Worm (Caenorhabditis elegans) whole organism, midembryonic: ENCODE measurements around the gene F38H4.6.

Source experiments
- T22C8.4 ChIP-seq: fragments of 200-800 bp; sonication (Bioruptor generic); IDR thresholded peaks from 2 replicates; pipeline ENCODE4 v1.3.6; 2022; ENCODE audit warnings: missing genetic modification characterization, missing compliant biosample characterization
- cog-1 ChIP-seq: sonication (generic microtip); optimal IDR thresholded peaks from 2 replicates; lab custom pipeline; 2016; ENCODE audit warnings: missing genetic modification characterization, missing compliant biosample characterization
- flt-1 ChIP-seq: fragments of 200-800 bp; sonication (Bioruptor generic); IDR thresholded peaks from 2 replicates; pipeline ENCODE4 v1.3.6; 2022; ENCODE audit warnings: missing genetic modification characterization, missing compliant biosample characterization
- klf-2 ChIP-seq: fragments of 200-800 bp; sonication (Bioruptor generic); conservative IDR thresholded peaks from 2 replicates; pipeline ENCODE4 v1.3.6; 2022; ENCODE audit warnings: missing genetic modification reagents, missing genetic modification characterization, missing compliant biosample characterization
- med-1 ChIP-seq: sonication (generic microtip); optimal IDR thresholded peaks from 2 replicates; lab custom pipeline; 2017; ENCODE audit warnings: missing genetic modification characterization, mild to moderate bottlenecking, missing compliant biosample characterization, antibody characterized with exemption, missing genetic modification reagents; ENCODE audit not compliant: insufficient read depth
- ref-1 ChIP-seq: fragments of 200-800 bp; sonication (Bioruptor generic); conservative IDR thresholded peaks from 2 replicates; pipeline ENCODE4 v1.3.6; 2022; ENCODE audit warnings: missing genetic modification reagents, missing genetic modification characterization, missing compliant biosample characterization
- tab-1 ChIP-seq: fragments of 200-800 bp; sonication (Bioruptor generic); IDR thresholded peaks from 2 replicates; pipeline ENCODE4 v1.3.6; 2022; ENCODE audit warnings: missing genetic modification characterization, missing compliant biosample characterization
- ztf-23 ChIP-seq: fragments of 200-800 bp; sonication (Bioruptor generic); IDR thresholded peaks from 2 replicates; pipeline ENCODE4 v1.3.6; 2022; ENCODE audit warnings: missing genetic modification reagents, missing genetic modification characterization, missing compliant biosample characterization
- ztf-29 ChIP-seq: fragments of 200-800 bp; sonication (Bioruptor generic); IDR thresholded peaks from 2 replicates; pipeline ENCODE4 v1.3.6; 2022; ENCODE audit warnings: missing genetic modification reagents, missing genetic modification characterization, missing compliant biosample characterization

The F38H4.6 gene

DNA sequence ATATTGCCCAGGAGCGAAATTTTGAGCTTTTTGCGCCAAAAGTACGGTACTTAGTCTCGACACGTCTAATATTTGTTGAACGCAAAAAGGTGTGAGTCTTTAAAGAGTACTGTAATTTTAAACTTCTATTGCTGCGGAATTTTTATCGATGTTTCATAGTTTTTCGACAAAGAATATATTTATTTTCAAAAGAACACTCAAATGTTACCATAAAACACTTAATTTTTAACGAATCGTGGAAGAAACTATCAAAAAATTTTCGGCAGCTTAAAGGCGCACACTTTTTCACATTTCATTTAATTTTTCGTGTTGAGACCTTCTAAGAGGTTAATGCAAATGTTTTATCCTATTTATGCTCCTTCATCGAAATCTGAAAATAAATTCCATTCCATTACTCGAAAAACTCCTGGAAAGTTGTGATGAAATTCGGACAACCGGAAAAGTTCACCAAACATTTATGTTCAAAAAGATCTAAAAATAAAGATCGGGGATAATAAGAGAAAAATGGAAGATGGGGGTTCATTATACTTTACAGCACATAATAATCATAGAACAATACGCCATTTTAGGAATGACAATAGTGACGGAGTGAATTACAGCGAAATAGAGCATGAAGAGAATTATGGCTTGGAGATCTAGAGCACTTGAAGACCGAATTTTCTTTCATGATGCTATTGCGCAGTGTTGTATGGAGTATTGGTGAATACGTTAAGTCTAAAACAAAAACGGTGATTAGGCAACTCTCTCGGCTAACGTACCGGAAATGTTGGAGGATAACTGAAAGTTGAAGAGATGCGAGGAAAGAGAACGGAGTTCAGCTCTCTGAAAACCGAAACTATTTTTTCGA, 27.4 kb downstream of the F38H4.6 start:
- no peak for TF ChIP-seq flt-1
- TF ChIP-seq med-1 (GFP tag; lab: Kevin White, UChicago): no peak
- TF ChIP-seq ref-1 (GFP tag; lab: Robert Waterston, UW): no peak
- no peak for TF ChIP-seq ztf-23 (GFP tag; lab: Robert Waterston, UW)
- no peak for TF ChIP-seq klf-2
- TF ChIP-seq ztf-29 (GFP tag; lab: Robert Waterston, UW): no peak
- no peak for TF ChIP-seq tab-1 (GFP tag; lab: Robert Waterston, UW)

DNA sequence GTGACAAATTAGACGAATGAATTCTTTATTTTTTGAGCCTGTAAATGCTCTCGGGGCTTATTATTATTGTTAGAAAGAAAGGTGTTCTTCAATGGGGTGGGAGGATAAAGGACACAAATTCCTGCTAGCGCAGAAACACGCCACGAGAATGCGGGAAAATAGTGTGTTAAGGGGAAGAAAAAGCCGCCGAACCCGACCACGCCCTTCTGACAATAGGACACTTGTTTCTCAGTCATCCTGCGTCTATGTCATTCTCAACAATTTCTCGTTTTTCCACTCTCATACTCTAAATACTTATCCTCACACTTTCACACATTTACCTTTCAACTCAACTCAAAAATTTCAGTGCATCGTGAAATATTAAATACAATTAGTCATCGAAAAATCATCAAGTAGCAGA, 33.8 kb downstream of the F38H4.6 start, which contains the start of gene M117.1:
Gene M117.1, plus strand, starts transcription at position 347 of the 400 bp plus-strand sequence.
- TF ChIP-seq T22C8.4 (GFP tag; lab: Robert Waterston, UW) (no peak), ztf-23 (GFP tag; lab: Robert Waterston, UW) (no peak), ref-1 (GFP tag; lab: Robert Waterston, UW) (no peak), ztf-29 (GFP tag; lab: Robert Waterston, UW) (no peak), flt-1 (no peak)

DNA sequence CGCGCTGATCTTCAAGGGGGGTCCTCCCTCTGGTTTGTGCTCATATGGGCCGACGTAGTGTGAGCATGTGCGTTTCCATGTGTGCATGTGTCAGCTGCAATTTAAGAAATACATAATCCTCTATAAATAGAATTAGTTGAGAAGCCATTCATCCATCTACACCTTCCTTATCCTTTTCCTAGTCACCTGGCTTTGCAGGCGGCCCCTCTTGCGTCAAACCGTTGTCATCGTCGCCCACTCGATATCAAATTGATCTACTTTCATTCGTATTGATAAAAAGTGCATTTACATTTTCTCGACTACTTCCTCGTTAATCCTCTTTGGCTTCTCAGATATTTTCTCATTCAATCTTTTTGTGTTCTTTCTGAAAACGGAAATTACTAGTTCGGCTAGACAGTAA, 35.7 kb downstream of the F38H4.6 start:
- TF ChIP-seq ref-1 (GFP tag; lab: Robert Waterston, UW) (no peak), med-1 (GFP tag; lab: Kevin White, UChicago) (no peak), ztf-23 (GFP tag; lab: Robert Waterston, UW) (no peak), tab-1 (GFP tag; lab: Robert Waterston, UW) (no peak)

DNA sequence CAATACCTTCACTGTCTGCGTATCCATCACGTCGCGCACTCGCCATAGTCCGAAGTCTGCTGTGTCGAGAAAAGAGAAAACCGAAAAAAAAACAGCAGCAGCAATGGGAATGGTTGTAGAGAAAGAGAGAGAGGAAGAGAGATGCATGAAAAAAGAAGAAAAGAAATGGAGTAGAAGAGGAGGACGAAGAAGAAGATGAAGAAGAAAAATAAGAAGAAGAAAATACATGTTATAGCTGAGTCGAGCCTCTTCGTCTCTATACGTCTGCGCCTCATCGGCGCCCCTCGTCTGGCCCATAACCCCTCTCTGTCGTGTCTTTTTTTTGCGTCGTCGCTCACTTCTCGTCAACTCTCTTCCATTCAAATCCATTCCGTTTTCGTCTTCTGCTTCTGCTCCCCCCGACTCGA, 38.0 kb downstream of the F38H4.6 start:
- no peak for TF ChIP-seq ztf-23 (GFP tag; lab: Robert Waterston, UW)
- no peak for TF ChIP-seq klf-2
- TF ChIP-seq flt-1: 0 out of 2 replicates have a peak, but pooled peaks have one; percentile 10
- peak; percentile 31 for TF ChIP-seq cog-1 (tag; lab: Kevin White, UChicago)
- no peak for TF ChIP-seq T22C8.4 (GFP tag; lab: Robert Waterston, UW)
- TF ChIP-seq tab-1 (GFP tag; lab: Robert Waterston, UW): no peak
- TF ChIP-seq ref-1 (GFP tag; lab: Robert Waterston, UW): no peak
- no peak for TF ChIP-seq med-1 (GFP tag; lab: Kevin White, UChicago)
- TF ChIP-seq ztf-29 (GFP tag; lab: Robert Waterston, UW): no peak

DNA sequence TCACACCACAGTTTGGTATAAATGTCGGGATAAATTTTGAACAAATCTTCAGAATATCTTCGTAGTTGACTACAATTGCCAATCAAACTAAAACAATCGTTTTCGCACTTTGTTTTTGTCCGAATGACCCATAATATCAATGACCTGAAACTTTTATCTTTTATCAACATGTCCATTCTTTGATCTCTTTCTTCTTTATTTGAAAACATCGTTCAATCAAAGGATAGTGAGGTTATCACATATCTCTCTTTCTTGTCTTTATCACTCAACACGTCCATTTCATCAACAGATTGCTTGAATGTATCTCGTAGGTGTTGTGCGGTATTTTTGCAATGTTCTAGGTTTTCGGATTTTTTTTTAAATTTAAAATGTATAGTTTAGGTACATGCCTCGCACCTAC, 38.6 kb downstream of the F38H4.6 start:
- TF ChIP-seq cog-1 (tag; lab: Kevin White, UChicago) (no peak), tab-1 (GFP tag; lab: Robert Waterston, UW) (no peak), klf-2 (no peak), ref-1 (GFP tag; lab: Robert Waterston, UW) (no peak), ztf-23 (GFP tag; lab: Robert Waterston, UW) (no peak)

DNA sequence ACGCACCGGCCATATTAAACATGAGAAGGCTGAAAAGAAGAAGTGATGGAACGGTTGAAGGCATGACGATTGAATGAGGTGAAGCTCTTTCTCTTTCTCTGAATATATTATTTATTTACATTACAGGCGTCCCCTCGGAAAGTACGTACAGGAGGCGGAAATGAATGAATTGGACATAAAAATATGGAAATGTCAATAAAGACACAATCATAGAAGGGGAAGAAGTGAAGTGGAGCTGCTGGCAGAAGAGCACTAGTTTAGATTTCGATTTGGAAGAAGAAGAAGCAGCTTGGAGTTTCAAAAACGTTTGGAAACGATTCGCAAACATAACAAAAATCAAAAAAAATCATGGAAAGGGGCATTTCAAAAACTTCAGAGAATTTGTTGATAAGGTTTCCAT, 43.6 kb downstream of the F38H4.6 start, which contains the start of gene H01G02.1:
Gene H01G02.1, minus strand, starts transcription at position 101 of the 400 bp plus-strand sequence.
- no peak for TF ChIP-seq ref-1 (GFP tag; lab: Robert Waterston, UW)
- no peak for TF ChIP-seq T22C8.4 (GFP tag; lab: Robert Waterston, UW)
- no peak for TF ChIP-seq cog-1 (tag; lab: Kevin White, UChicago)
- TF ChIP-seq ztf-23 (GFP tag; lab: Robert Waterston, UW): no peak
- TF ChIP-seq klf-2: no peak
- no peak for TF ChIP-seq med-1 (GFP tag; lab: Kevin White, UChicago)
- no peak for TF ChIP-seq flt-1
- no peak for TF ChIP-seq ztf-29 (GFP tag; lab: Robert Waterston, UW)
- no peak for TF ChIP-seq tab-1 (GFP tag; lab: Robert Waterston, UW)

DNA sequence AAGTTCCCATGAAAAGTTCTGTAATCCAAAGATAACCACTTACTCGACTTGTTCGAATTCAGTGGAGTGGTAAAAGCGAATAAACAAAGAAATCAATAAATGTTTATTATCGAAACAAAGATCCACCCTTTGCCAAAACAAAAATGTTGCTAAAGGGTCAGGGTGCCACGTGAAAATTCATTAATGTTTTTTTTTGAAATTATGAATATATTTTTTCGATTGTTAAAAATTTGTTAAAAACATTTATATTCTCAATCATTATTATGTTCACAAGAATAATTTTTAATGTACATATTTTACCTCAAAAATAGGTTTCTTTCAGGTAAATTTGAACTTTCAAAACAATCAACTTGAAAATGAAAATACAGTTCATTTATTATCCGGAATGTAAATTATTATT, 44.6 kb downstream of the F38H4.6 start, which contains the start of gene H01G02.4:
Gene H01G02.4, minus strand, starts transcription at position 101 of the 400 bp plus-strand sequence.
- TF ChIP-seq ztf-23 (GFP tag; lab: Robert Waterston, UW) (no peak), flt-1 (no peak), med-1 (GFP tag; lab: Kevin White, UChicago) (no peak), T22C8.4 (GFP tag; lab: Robert Waterston, UW) (no peak)

DNA sequence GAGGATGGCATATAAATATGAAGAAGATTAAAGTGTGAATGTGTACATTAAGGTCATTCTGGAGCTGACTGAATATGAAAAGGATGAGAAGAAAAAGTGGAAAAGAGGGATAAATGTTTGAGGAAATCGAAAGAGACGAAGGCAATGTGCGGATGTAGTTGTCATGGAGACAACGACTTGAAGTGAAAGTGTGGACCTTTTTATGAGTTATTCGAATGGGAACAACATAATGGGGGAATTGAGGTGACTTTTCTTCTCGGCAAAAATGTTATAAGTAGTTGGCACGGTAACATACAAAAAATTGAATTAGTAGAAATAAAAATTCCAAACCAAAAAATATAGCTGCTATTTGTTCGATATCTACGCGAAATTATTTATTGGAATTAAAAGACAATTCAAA, 46.6 kb downstream of the F38H4.6 start, which contains the start of gene dyf-18:
Gene dyf-18, minus strand, starts transcription at position 101 of the 400 bp plus-strand sequence.
- TF ChIP-seq tab-1 (GFP tag; lab: Robert Waterston, UW) (no peak), klf-2 (no peak), ref-1 (GFP tag; lab: Robert Waterston, UW) (no peak), cog-1 (tag; lab: Kevin White, UChicago) (no peak), med-1 (GFP tag; lab: Kevin White, UChicago) (no peak), flt-1 (no peak), T22C8.4 (GFP tag; lab: Robert Waterston, UW) (no peak), ztf-29 (GFP tag; lab: Robert Waterston, UW) (no peak), ztf-23 (GFP tag; lab: Robert Waterston, UW) (no peak)

DNA sequence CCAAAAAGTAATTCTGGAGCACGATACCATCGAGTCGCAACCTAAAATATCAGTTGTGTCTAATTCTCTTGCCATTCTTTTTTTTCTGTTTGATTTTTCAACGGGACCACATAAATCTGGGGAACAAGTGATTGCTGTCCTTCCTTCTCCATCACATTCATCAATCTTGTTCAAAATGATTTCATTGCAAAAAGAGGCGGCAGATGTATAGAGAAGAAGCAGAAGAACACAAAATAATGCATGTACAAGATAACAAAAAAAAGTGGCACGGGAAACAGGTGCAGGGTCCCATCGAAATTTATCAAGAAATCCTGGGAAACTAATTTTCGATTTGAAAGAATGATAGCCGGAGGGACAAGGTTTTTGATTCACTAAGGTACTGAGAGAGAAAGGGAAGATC, 48.4 kb downstream of the F38H4.6 start:
- TF ChIP-seq flt-1: no peak
- TF ChIP-seq ztf-29 (GFP tag; lab: Robert Waterston, UW): no peak
- no peak for TF ChIP-seq tab-1 (GFP tag; lab: Robert Waterston, UW)
- no peak for TF ChIP-seq ref-1 (GFP tag; lab: Robert Waterston, UW)
- no peak for TF ChIP-seq med-1 (GFP tag; lab: Kevin White, UChicago)
- TF ChIP-seq T22C8.4 (GFP tag; lab: Robert Waterston, UW): no peak
- TF ChIP-seq ztf-23 (GFP tag; lab: Robert Waterston, UW): no peak
- TF ChIP-seq klf-2: no peak
- TF ChIP-seq cog-1 (tag; lab: Kevin White, UChicago): no peak
